Worm (Caenorhabditis elegans) whole organism, mixed stage, embryonic: ENCODE data around the gene Y67H2A.7.

Experiments used
- M03D4.4 ChIP-seq: sonication (generic microtip); optimal IDR thresholded peaks from 2 replicates; lab custom pipeline; 2017; ENCODE audit warnings: mild to moderate bottlenecking, missing genetic modification characterization, missing compliant biosample characterization
- bed-3 ChIP-seq: fragments of 200-800 bp; sonication (Bioruptor generic); optimal IDR thresholded peaks from 3 replicates; lab custom pipeline; 2018; ENCODE audit warnings: mild to moderate bottlenecking, missing genetic modification characterization, moderate library complexity, missing compliant biosample characterization
- ceh-39 ChIP-seq: fragments of 150-350 bp; optimal IDR thresholded peaks from 2 replicates; lab custom pipeline; 2014; ENCODE audit warnings: missing biosample characterization, missing genetic modification characterization
- ceh-43 ChIP-seq: fragments of 200-800 bp; sonication (Bioruptor generic); optimal IDR thresholded peaks from 2 replicates; lab custom pipeline; 2018; ENCODE audit warnings: mild to moderate bottlenecking, missing genetic modification characterization, moderate library complexity, missing compliant biosample characterization
- ceh-83 ChIP-seq: fragments of 200-800 bp; sonication (Bioruptor generic); optimal IDR thresholded peaks from 2 replicates; lab custom pipeline; 2018; ENCODE audit warnings: mild to moderate bottlenecking, missing genetic modification characterization, missing compliant biosample characterization
- ces-1 ChIP-seq: fragments of 150-350 bp; optimal IDR thresholded peaks from 2 replicates; lab custom pipeline; 2014; ENCODE audit warnings: missing biosample characterization, missing genetic modification reagents, missing genetic modification characterization
- cnd-1 ChIP-seq: fragments of 200-800 bp; sonication (Bioruptor generic); optimal IDR thresholded peaks from 2 replicates; lab custom pipeline; 2018; ENCODE audit warnings: mild to moderate bottlenecking, missing genetic modification characterization, missing compliant biosample characterization
- drap-1 ChIP-seq: fragments of 200-800 bp; sonication (Bioruptor generic); optimal IDR thresholded peaks from 3 replicates; lab custom pipeline; 2018; ENCODE audit warnings: mild to moderate bottlenecking, missing genetic modification characterization, missing compliant biosample characterization
- elt-1 ChIP-seq: sonication (generic microtip); optimal IDR thresholded peaks from 2 replicates; lab custom pipeline; 2017; ENCODE audit warnings: missing genetic modification characterization, mild to moderate bottlenecking, missing compliant biosample characterization, antibody characterized with exemption, moderate library complexity, borderline replicate concordance; ENCODE audit not compliant: insufficient read depth
- elt-3 ChIP-seq: fragments of 150-350 bp; optimal IDR thresholded peaks from 2 replicates; lab custom pipeline; 2014; ENCODE audit warnings: missing biosample characterization, missing genetic modification characterization
- flh-1 ChIP-seq: fragments of 200-800 bp; sonication (Bioruptor generic); optimal IDR thresholded peaks from 2 replicates; lab custom pipeline; 2018; ENCODE audit warnings: mild to moderate bottlenecking, missing genetic modification characterization, moderate library complexity, missing compliant biosample characterization
- ham-2 ChIP-seq: fragments of 200-800 bp; sonication (Bioruptor generic); optimal IDR thresholded peaks from 2 replicates; lab custom pipeline; 2018; ENCODE audit warnings: mild to moderate bottlenecking, missing genetic modification characterization, missing compliant biosample characterization
- hlh-1 ChIP-seq: fragments of 150-350 bp; optimal IDR thresholded peaks from 2 replicates; lab custom pipeline; 2014; ENCODE audit warnings: missing biosample characterization, missing genetic modification reagents, missing genetic modification characterization
- lin-13 ChIP-seq: fragments of 150-350 bp; optimal IDR thresholded peaks from 2 replicates; lab custom pipeline; 2014; ENCODE audit warnings: missing biosample characterization, missing genetic modification characterization
- lin-32 ChIP-seq: fragments of 200-800 bp; sonication (Bioruptor generic); optimal IDR thresholded peaks from 2 replicates; lab custom pipeline; 2018; ENCODE audit warnings: mild to moderate bottlenecking, missing genetic modification characterization, missing compliant biosample characterization
- lsy-2 ChIP-seq: fragments of 150-350 bp; optimal IDR thresholded peaks from 2 replicates; lab custom pipeline; 2014; ENCODE audit warnings: missing biosample characterization, missing genetic modification characterization
- mab-5 ChIP-seq: fragments of 150-350 bp; optimal IDR thresholded peaks from 2 replicates; lab custom pipeline; 2014; ENCODE audit warnings: missing biosample characterization, missing genetic modification characterization
- mep-1 ChIP-seq: fragments of 150-350 bp; optimal IDR thresholded peaks from 2 replicates; lab custom pipeline; 2017; ENCODE audit warnings: missing biosample characterization, missing genetic modification reagents, missing genetic modification characterization, inconsistent platforms
- mls-2 ChIP-seq: sonication (generic microtip); optimal IDR thresholded peaks from 2 replicates; lab custom pipeline; 2016; ENCODE audit warnings: mild to moderate bottlenecking, missing genetic modification characterization, moderate library complexity, missing compliant biosample characterization
- nhr-12 ChIP-seq: fragments of 150-350 bp; optimal IDR thresholded peaks from 2 replicates; lab custom pipeline; 2014; ENCODE audit warnings: missing biosample characterization, missing genetic modification characterization
- nhr-2 ChIP-seq: fragments of 150-350 bp; optimal IDR thresholded peaks from 2 replicates; lab custom pipeline; 2014; ENCODE audit warnings: missing biosample characterization, missing genetic modification characterization
- nhr-237 ChIP-seq: fragments of 150-350 bp; optimal IDR thresholded peaks from 2 replicates; lab custom pipeline; 2014; ENCODE audit warnings: missing biosample characterization, missing genetic modification characterization
- nhr-28 ChIP-seq: fragments of 150-350 bp; optimal IDR thresholded peaks from 2 replicates; lab custom pipeline; 2014; ENCODE audit warnings: missing biosample characterization, missing genetic modification characterization
- nhr-76 ChIP-seq: sonication (generic microtip); optimal IDR thresholded peaks from 2 replicates; lab custom pipeline; 2017; ENCODE audit warnings: missing biosample characterization, missing genetic modification characterization
- pha-4 ChIP-seq: fragments of 150-350 bp; optimal IDR thresholded peaks from 2 replicates; lab custom pipeline; 2018; ENCODE audit warnings: missing biosample characterization, missing genetic modification reagents, missing genetic modification characterization
- sem-2 ChIP-seq: fragments of 200-800 bp; sonication (Bioruptor generic); optimal IDR thresholded peaks from 2 replicates; lab custom pipeline; 2018; ENCODE audit warnings: mild to moderate bottlenecking, missing genetic modification characterization, missing compliant biosample characterization
- snpc-4 ChIP-seq: fragments of 150-350 bp; optimal IDR thresholded peaks from 2 replicates; lab custom pipeline; 2014; ENCODE audit warnings: missing biosample characterization, missing genetic modification characterization
- sptf-1 ChIP-seq: sonication (generic microtip); optimal IDR thresholded peaks from 2 replicates; lab custom pipeline; 2017; ENCODE audit warnings: mild to moderate bottlenecking, missing genetic modification characterization, moderate library complexity, missing compliant biosample characterization
- unc-120 ChIP-seq: sonication (generic microtip); optimal IDR thresholded peaks from 2 replicates; lab custom pipeline; 2017; ENCODE audit warnings: missing genetic modification characterization, missing compliant biosample characterization; ENCODE audit not compliant: poor library complexity, severe bottlenecking
- unc-39 ChIP-seq: fragments of 150-350 bp; optimal IDR thresholded peaks from 2 replicates; lab custom pipeline; 2014; ENCODE audit warnings: missing biosample characterization, missing genetic modification characterization
- zip-8 ChIP-seq: fragments of 150-350 bp; optimal IDR thresholded peaks from 2 replicates; lab custom pipeline; 2014; ENCODE audit warnings: missing biosample characterization, missing genetic modification characterization
- ztf-11 ChIP-seq: fragments of 150-350 bp; optimal IDR thresholded peaks from 2 replicates; lab custom pipeline; 2014; ENCODE audit warnings: missing biosample characterization, missing genetic modification characterization

The Y67H2A.7 gene

ce11 chrIV:13322429-13322828, 18.9 kb downstream of the Y67H2A.7 start:
- TF ChIP-seq lin-32 (GFP tag; lab: Kevin White, UChicago) (no peak), drap-1 (no peak), lsy-2 (no peak), ceh-83 (GFP tag; lab: Kevin White, UChicago) (no peak), nhr-76 (tag; lab: Kevin White, UChicago) (no peak), sem-2 (GFP tag; lab: Kevin White, UChicago) (no peak), elt-3 (tag; lab: Kevin White, UChicago) (no peak), elt-1 (tag; lab: Kevin White, UChicago) (no peak), unc-120 (tag; lab: Kevin White, UChicago) (no peak), bed-3 (GFP tag; lab: Kevin White, UChicago) (no peak), mls-2 (tag; lab: Kevin White, UChicago) (no peak)
- TF ChIP-seq, all 35 proteins: peak for 0

- TF ChIP-seq unc-39 (tag; lab: Kevin White, UChicago) (no peak), ceh-39 (tag; lab: Kevin White, UChicago) (no peak), drap-1 (no peak), nhr-2 (tag; lab: Kevin White, UChicago) (no peak), lin-32 (GFP tag; lab: Kevin White, UChicago) (no peak), lin-13 (no peak)
Measured at ce11 chrIV:13323823-13324359, 20.3 kb downstream of the Y67H2A.7 start, which contains the start of gene fat-2. Gene fat-2 (plus strand): TSS chrIV:13323873.

DNA sequence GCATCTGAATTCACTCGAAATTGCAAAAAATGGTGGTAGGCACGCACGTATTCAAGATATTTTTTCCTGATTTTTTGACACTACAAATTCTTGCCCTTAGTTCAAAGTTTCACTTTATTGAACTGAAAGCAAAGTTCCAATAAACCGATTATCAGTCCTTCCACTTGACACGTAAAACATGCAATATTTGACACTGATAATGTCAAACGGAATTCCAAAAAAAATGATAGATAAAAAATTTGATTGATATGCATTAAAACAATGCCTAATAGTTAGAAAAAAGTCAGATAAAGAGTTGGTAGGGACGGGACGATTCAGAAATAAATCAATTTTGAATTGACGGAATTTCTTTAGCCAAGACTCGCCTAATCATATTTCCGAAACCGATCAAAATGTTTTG, 23.5 kb downstream of the Y67H2A.7 start:
- TF ChIP-seq mep-1 (tag; lab: Kevin White, UChicago) (no peak), elt-3 (tag; lab: Kevin White, UChicago) (no peak), ztf-11 (tag; lab: Kevin White, UChicago) (no peak), nhr-76 (tag; lab: Kevin White, UChicago) (no peak), lsy-2 (no peak), zip-8 (no peak), elt-1 (tag; lab: Kevin White, UChicago) (no peak), nhr-2 (tag; lab: Kevin White, UChicago) (no peak), flh-1 (GFP tag; lab: Kevin White, UChicago) (no peak), bed-3 (GFP tag; lab: Kevin White, UChicago) (no peak), nhr-12 (tag; lab: Kevin White, UChicago) (no peak), mab-5 (no peak), ceh-39 (tag; lab: Kevin White, UChicago) (no peak), sptf-1 (tag; lab: Kevin White, UChicago) (no peak), ces-1 (GFP tag; lab: Kevin White, UChicago) (no peak), pha-4 (no peak), M03D4.4 (tag; lab: Kevin White, UChicago) (no peak), ham-2 (GFP tag; lab: Kevin White, UChicago) (no peak), drap-1 (no peak), nhr-28 (tag; lab: Kevin White, UChicago) (no peak)

ce11 chrIV:13328059-13328458, 24.5 kb downstream of the Y67H2A.7 start, which contains the start of gene far-6:
Gene far-6 (plus strand): TSS chrIV:13328359.
- TF ChIP-seq snpc-4 (tag; lab: Kevin White, UChicago) (no peak), sptf-1 (tag; lab: Kevin White, UChicago) (no peak), nhr-237 (tag; lab: Kevin White, UChicago) (no peak), lin-13 (no peak), unc-39 (tag; lab: Kevin White, UChicago) (no peak), ham-2 (GFP tag; lab: Kevin White, UChicago) (no peak), unc-120 (tag; lab: Kevin White, UChicago) (no peak), mep-1 (tag; lab: Kevin White, UChicago) (no peak), bed-3 (GFP tag; lab: Kevin White, UChicago) (no peak), ceh-43 (GFP tag; lab: Kevin White, UChicago) (no peak), sem-2 (GFP tag; lab: Kevin White, UChicago) (no peak), ces-1 (GFP tag; lab: Kevin White, UChicago) (no peak), pha-4 (no peak), nhr-28 (tag; lab: Kevin White, UChicago) (no peak), M03D4.4 (tag; lab: Kevin White, UChicago) (no peak)

ce11 chrIV:13330547-13330946, 27.0 kb downstream of the Y67H2A.7 start:
- no peak for TF ChIP-seq ceh-39 (tag; lab: Kevin White, UChicago)
- no peak for TF ChIP-seq nhr-76 (tag; lab: Kevin White, UChicago)
- no peak for TF ChIP-seq unc-39 (tag; lab: Kevin White, UChicago)
- no peak for TF ChIP-seq elt-1 (tag; lab: Kevin White, UChicago)
- TF ChIP-seq flh-1 (GFP tag; lab: Kevin White, UChicago), result no peak
- TF ChIP-seq mls-2 (tag; lab: Kevin White, UChicago), result no peak
- TF ChIP-seq M03D4.4 (tag; lab: Kevin White, UChicago), result no peak
- no peak for TF ChIP-seq hlh-1 (tag; lab: Kevin White, UChicago)
- TF ChIP-seq cnd-1 (tag; lab: Kevin White, UChicago), result no peak
